Fruit fly (Drosophila melanogaster): ENCODE data around the gene CG42337.
A peak's percentile ranks its signal among the peaks of the same experiment; 100 is the strongest.

CG42337 gene

DNA sequence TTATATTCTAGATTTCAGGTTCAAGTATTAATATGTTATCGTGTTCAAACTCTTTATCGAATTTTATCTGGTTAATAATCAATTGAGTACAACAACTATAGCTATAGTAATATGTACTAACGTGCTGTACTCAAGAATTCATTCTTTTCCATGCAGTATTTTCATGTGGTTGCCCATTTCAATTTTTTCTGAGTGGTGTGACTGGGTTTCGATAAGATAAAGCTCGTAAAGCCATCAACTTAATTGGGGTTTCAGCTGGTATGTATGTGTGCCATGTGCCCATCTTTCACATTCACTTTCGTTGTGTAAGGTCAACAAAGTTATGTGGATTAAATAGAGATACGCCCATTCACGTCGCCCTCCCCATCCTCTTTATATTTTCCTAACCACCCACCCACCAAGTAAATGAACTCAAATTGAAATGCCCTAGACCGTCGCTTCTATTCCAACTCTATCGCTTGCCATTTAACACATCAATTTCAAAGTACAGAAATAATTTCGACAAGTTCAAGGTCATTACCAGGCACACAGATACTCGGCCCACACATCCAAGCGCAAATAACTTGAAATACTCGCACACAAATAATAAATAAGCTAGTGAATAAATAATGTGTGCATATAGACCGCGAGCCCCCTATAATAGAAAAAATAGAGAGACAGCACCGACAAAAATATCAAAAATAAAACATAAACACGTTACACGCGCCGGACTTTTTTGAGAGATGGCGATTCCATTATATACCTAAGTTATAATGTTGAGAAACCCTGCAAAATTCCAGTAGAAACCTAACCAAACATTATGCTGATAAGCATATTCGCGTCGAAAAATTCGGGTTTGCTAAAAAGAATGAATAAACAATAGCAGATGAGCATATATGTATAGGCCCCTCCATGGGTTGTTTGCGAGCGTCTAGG lies 11.7 kb upstream of the CG42337 start (continued):
- TF ChIP-seq Dbx (GFP tag; IDR thresholded peaks at IDR 0.05) (peak; percentile 6; the same call in 1 of the 3 replicates), CG30403 (GFP tag; optimal IDR thresholded peaks at IDR 0.05) (peak; percentile 3), crp (GFP tag; optimal IDR thresholded peaks at IDR 0.05) (no peak), dm (GFP tag; optimal IDR thresholded peaks at IDR 0.05) (peak; percentile 23)

DNA sequence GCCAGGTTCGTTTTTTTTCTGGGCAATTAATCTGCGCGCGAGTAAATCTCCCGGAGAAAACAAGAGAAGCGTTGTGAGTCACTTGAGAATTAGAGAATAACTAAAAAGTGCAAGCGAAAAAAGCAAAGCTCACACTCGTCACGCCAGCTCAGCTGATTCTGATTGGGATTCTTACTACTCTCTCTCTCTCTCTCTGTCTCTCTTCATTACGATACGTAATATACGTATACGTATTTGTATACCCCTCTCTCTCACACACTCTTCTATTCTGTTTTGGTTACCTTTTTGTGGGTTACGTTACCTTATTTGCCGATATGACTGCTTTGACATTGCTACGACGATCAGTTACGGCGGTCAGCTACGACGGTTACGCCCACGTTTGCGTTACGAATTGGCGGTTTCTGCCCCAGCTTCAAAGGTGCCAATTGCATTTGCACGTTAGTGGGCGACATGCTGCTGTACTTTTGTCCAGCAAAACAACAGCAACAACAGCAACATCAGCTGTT lies 9.7 kb upstream of the CG42337 start, which contains the start of the genes Targ1, CG10512 and Targ2:
Gene Targ1 (minus strand): TSS at position 106 of the 506 bp plus-strand sequence.
Gene CG10512 (plus strand): TSS at position 144 of the 506 bp plus-strand sequence.
Gene Targ2 (minus strand): TSS at position 456 of the 506 bp plus-strand sequence.
- peak; percentile 99 for TF ChIP-seq CG9437 (GFP tag; optimal IDR thresholded peaks at IDR 0.05)
- no peak for TF ChIP-seq CG3726 (GFP tag; IDR thresholded peaks at IDR 0.05)
- TF ChIP-seq mam (GFP tag; optimal IDR thresholded peaks at IDR 0.05), result no peak
- TF ChIP-seq CG6813 (GFP tag; optimal IDR thresholded peaks at IDR 0.05), result no peak
- no peak for TF ChIP-seq so (GFP tag; IDR thresholded peaks at IDR 0.05)
- TF ChIP-seq unpg (GFP tag; optimal IDR thresholded peaks at IDR 0.05), result no peak
- no peak for TF ChIP-seq CG12236 (GFP tag; optimal IDR thresholded peaks at IDR 0.05)
- no peak for TF ChIP-seq CG2889 (GFP tag; IDR thresholded peaks at IDR 0.05)
- no peak for TF ChIP-seq CG13894 (tag; optimal IDR thresholded peaks at IDR 0.05)
- TF ChIP-seq sisA (GFP tag; IDR thresholded peaks at IDR 0.05), result no peak
- no peak for TF ChIP-seq caup (GFP tag; optimal IDR thresholded peaks at IDR 0.05; ENCODE audit: severe bottlenecking)
- no peak for TF ChIP-seq Dll (GFP tag; IDR thresholded peaks at IDR 0.05; ENCODE audit: partially characterized antibody)
- TF ChIP-seq Hmr (GFP tag; optimal IDR thresholded peaks at IDR 0.05), result peak; percentile 4
- no peak for TF ChIP-seq HmgD (GFP tag; optimal IDR thresholded peaks at IDR 0.05)
- TF ChIP-seq CG15696 (tag; optimal IDR thresholded peaks at IDR 0.05), result no peak
- no peak for TF ChIP-seq Dref (GFP tag; IDR thresholded peaks at IDR 0.05)
- TF ChIP-seq CG30431 (GFP tag; optimal IDR thresholded peaks at IDR 0.05), result no peak
- TF ChIP-seq CG17829 (tag; optimal IDR thresholded peaks at IDR 0.05), result no peak
- TF ChIP-seq Taf1 (GFP tag; IDR thresholded peaks at IDR 0.05), result no peak
- TF ChIP-seq tll (GFP tag; optimal IDR thresholded peaks at IDR 0.05), result no peak
- no peak for TF ChIP-seq ATbp (GFP tag; optimal IDR thresholded peaks at IDR 0.05)
- TF ChIP-seq dan (GFP tag; IDR thresholded peaks at IDR 0.05), result no peak
- TF ChIP-seq CG16779 (GFP tag; IDR thresholded peaks at IDR 0.05), result no peak
- peak; percentile 65; the same call in 1 of the 3 replicates for TF ChIP-seq sr (GFP tag; IDR thresholded peaks at IDR 0.05)
- no peak for TF ChIP-seq Aef1 (GFP tag; IDR thresholded peaks at IDR 0.05)
- TF ChIP-seq CG18011 (GFP tag; optimal IDR thresholded peaks at IDR 0.05), result no peak
- TF ChIP-seq CG34376 (GFP tag; optimal IDR thresholded peaks at IDR 0.05), result peak; percentile 51
- no peak for TF ChIP-seq CG10543 (GFP tag; optimal IDR thresholded peaks at IDR 0.05)
- no peak for TF ChIP-seq CHES-1-like (GFP tag; optimal IDR thresholded peaks at IDR 0.05)
- no peak for TF ChIP-seq ab (GFP tag; optimal IDR thresholded peaks at IDR 0.05)
- TF ChIP-seq CG42726 (GFP tag; IDR thresholded peaks at IDR 0.05; ENCODE audit: partially characterized antibody), result no peak
- peak; percentile 76 for TF ChIP-seq CG8478 (optimal IDR thresholded peaks at IDR 0.05)
- peak in 1 of 2 experiments; percentile 50 for TF ChIP-seq bsh (GFP tag; optimal IDR thresholded peaks at IDR 0.05)
- peak in 1 of 2 experiments; percentile 66 for TF ChIP-seq insv (GFP tag; optimal IDR thresholded peaks at IDR 0.05)
- no peak for TF ChIP-seq CG3407 (GFP tag; optimal IDR thresholded peaks at IDR 0.05)
- TF ChIP-seq gsb-n (tag; optimal IDR thresholded peaks at IDR 0.05), result no peak
- peak; percentile 48; the same call in 2 of the 3 replicates for TF ChIP-seq CG34224 (GFP tag; IDR thresholded peaks at IDR 0.05; ENCODE audit: partially characterized antibody)
- no peak for TF ChIP-seq hkb (optimal IDR thresholded peaks at IDR 0.05)
- TF ChIP-seq hkb (GFP tag; IDR thresholded peaks at IDR 0.05), result peak; percentile 24; the same call in 1 of the 2 replicates
- TF ChIP-seq ara (GFP tag; IDR thresholded peaks at IDR 0.05), result no peak
- TF ChIP-seq Sry-δ (GFP tag; optimal IDR thresholded peaks at IDR 0.05), result no peak
- peak; percentile 52 to 89 for TF ChIP-seq Trl (optimal IDR thresholded peaks at IDR 0.05)
- no peak for TF ChIP-seq Trl (GFP tag; optimal IDR thresholded peaks at IDR 0.05)

All from whole organism, embryonic.